Worm (Caenorhabditis elegans) whole organism, young adult: ENCODE results near the gene cpg-1.

Experiments
- die-1 ChIP-seq: sonication (generic microtip); optimal IDR thresholded peaks from 2 replicates; lab custom pipeline; 2016; ENCODE audit warnings: missing genotype, mild to moderate bottlenecking, missing genetic modification characterization, missing compliant biosample characterization
- dpl-1 ChIP-seq: fragments of 150-350 bp; optimal IDR thresholded peaks from 2 replicates; lab custom pipeline; 2014; ENCODE audit warnings: missing biosample characterization, missing genetic modification reagents, missing genetic modification characterization
- madf-6 ChIP-seq: fragments of 200-800 bp; sonication (Bioruptor generic); IDR thresholded peaks from 2 replicates; pipeline ENCODE4 v1.3.6; 2022; ENCODE audit warnings: missing genetic modification reagents, missing genetic modification characterization, missing compliant biosample characterization

ce11 chrIII:4450773-4451423 is 38.3 kb upstream of the cpg-1 start:
- TF ChIP-seq madf-6 (GFP tag; lab: Robert Waterston, UW), result no peak
- TF ChIP-seq dpl-1, result no peak
- TF ChIP-seq die-1 (tag; lab: Kevin White, UChicago), result no peak
